Worm (Caenorhabditis elegans) whole organism, L1 larva: ENCODE results near the gene brd-1.

Experiments
- aha-1 ChIP-seq: fragments of 150-350 bp; optimal IDR thresholded peaks from 2 replicates; lab custom pipeline; 2014; ENCODE audit warnings: missing biosample characterization, missing genetic modification characterization
- aly-2 ChIP-seq: fragments of 150-350 bp; optimal IDR thresholded peaks from 2 replicates; lab custom pipeline; 2014; ENCODE audit warnings: missing biosample characterization, missing genetic modification characterization
- elt-3 ChIP-seq, 6 experiments: fragments of 150-350 bp in 1 of 6; sonication (generic microtip); optimal IDR thresholded peaks; 2 replicates each; lab custom pipeline; 2017 to 2018; ENCODE audit warnings: missing biosample characterization in 6 of 6, missing genetic modification characterization in 6 of 6, inconsistent platforms in 1 of 6
- nhr-12 ChIP-seq: sonication (generic microtip); optimal IDR thresholded peaks from 2 replicates; lab custom pipeline; 2017; ENCODE audit warnings: missing biosample characterization, missing genetic modification characterization
- nhr-90 ChIP-seq: sonication (generic microtip); optimal IDR thresholded peaks from 2 replicates; lab custom pipeline; 2016; ENCODE audit warnings: mild to moderate bottlenecking, missing genetic modification characterization, missing compliant biosample characterization; ENCODE audit not compliant: poor library complexity

- no peak for TF ChIP-seq nhr-12 (tag; lab: Kevin White, UChicago)
- TF ChIP-seq aha-1 = no peak
- TF ChIP-seq elt-3 (tag; optimal IDR thresholded peaks at IDR 0.05; lab: Kevin White, UChicago) = no peak
- no peak for TF ChIP-seq aly-2 (tag; lab: Kevin White, UChicago)
- TF ChIP-seq nhr-90 (tag; lab: Kevin White, UChicago) = no peak
Measured at ce11 chrIII:6904468-6904867, 15.2 kb upstream of the brd-1 start.
